Worm (Caenorhabditis elegans) whole organism, L1 larva: ENCODE measurements around the gene comt-4.
A peak's percentile ranks its signal among the peaks of the same experiment; 100 is the strongest.

Experiments
- C16A3.4 ChIP-seq: fragments of 150-350 bp; optimal IDR thresholded peaks from 2 replicates; lab custom pipeline; 2014; ENCODE audit warnings: missing biosample characterization, missing genetic modification characterization
- ceh-8 ChIP-seq: fragments of 200-800 bp; sonication (Bioruptor generic); optimal IDR thresholded peaks from 2 replicates; lab custom pipeline; 2018; ENCODE audit warnings: mild to moderate bottlenecking, missing genetic modification characterization, moderate library complexity, missing compliant biosample characterization
- ceh-82 ChIP-seq, 3 experiments: fragments of 150-350 bp in 1 of 3; sonication (generic microtip) in 2 of 3; optimal IDR thresholded peaks; 2 replicates each; lab custom pipeline; 2014 to 2017; ENCODE audit warnings: missing biosample characterization in 3 of 3, missing genetic modification characterization in 3 of 3
- ceh-88 ChIP-seq: fragments of 200-800 bp; sonication (Bioruptor generic); IDR thresholded peaks from 2 replicates; pipeline ENCODE4 v1.3.6; 2022; ENCODE audit warnings: missing genetic modification characterization, missing compliant biosample characterization
- dpl-1 ChIP-seq, 3 experiments: fragments of 150-350 bp in 2 of 3; sonication (generic microtip) in 1 of 3; optimal IDR thresholded peaks; 2 replicates each; lab custom pipeline; 2014 to 2017; ENCODE audit warnings: missing biosample characterization in 3 of 3, missing genetic modification characterization in 3 of 3, missing genetic modification reagents in 3 of 3
- dsc-1 ChIP-seq: sonication (generic microtip); optimal IDR thresholded peaks from 2 replicates; lab custom pipeline; 2016; ENCODE audit warnings: mild to moderate bottlenecking, missing genetic modification characterization, missing compliant biosample characterization
- efl-1 ChIP-seq, 4 experiments: fragments of 150-350 bp; optimal IDR thresholded peaks in 3 of 4; peaks in 1 of 4; 1 replicate in 1 of 4; 2 replicates in 3 of 4; lab custom pipeline; 2014; ENCODE audit warnings: missing biosample characterization in 2 of 4, missing genetic modification characterization in 2 of 4, missing genetic modification reagents in 2 of 4
- efl-3 ChIP-seq: fragments of 200-800 bp; sonication (Bioruptor generic); optimal IDR thresholded peaks from 2 replicates; lab custom pipeline; 2018; ENCODE audit warnings: mild to moderate bottlenecking, missing genetic modification characterization, missing compliant biosample characterization
- elt-2 ChIP-seq: sonication (generic microtip); optimal IDR thresholded peaks from 2 replicates; lab custom pipeline; 2016; ENCODE audit warnings: missing genetic modification characterization, mild to moderate bottlenecking, inconsistent platforms, missing compliant biosample characterization, missing genetic modification reagents
- elt-3 ChIP-seq, 6 experiments: fragments of 150-350 bp in 1 of 6; sonication (generic microtip); optimal IDR thresholded peaks; 2 replicates each; lab custom pipeline; 2017 to 2018; ENCODE audit warnings: missing biosample characterization in 6 of 6, missing genetic modification characterization in 6 of 6, inconsistent platforms in 1 of 6
- ets-5 ChIP-seq: fragments of 200-800 bp; sonication (Bioruptor generic); IDR thresholded peaks from 2 replicates; pipeline ENCODE4 v1.3.6; 2022; ENCODE audit warnings: missing genetic modification characterization, missing compliant biosample characterization
- fkh-4 ChIP-seq: sonication (generic microtip); optimal IDR thresholded peaks from 2 replicates; lab custom pipeline; 2016; ENCODE audit warnings: missing compliant biosample characterization, missing genetic modification characterization, borderline replicate concordance
- fos-1 ChIP-seq: fragments of 150-350 bp; optimal IDR thresholded peaks from 2 replicates; lab custom pipeline; 2014; ENCODE audit warnings: missing biosample characterization, missing genetic modification characterization
- hlh-4 ChIP-seq: sonication (generic microtip); optimal IDR thresholded peaks from 2 replicates; lab custom pipeline; 2016; ENCODE audit warnings: mild to moderate bottlenecking, missing genetic modification characterization, missing compliant biosample characterization
- hpl-2 ChIP-seq: fragments of 150-350 bp; optimal IDR thresholded peaks from 2 replicates; lab custom pipeline; 2014; ENCODE audit warnings: missing biosample characterization, missing genetic modification reagents, missing genetic modification characterization
- irx-1 ChIP-seq: sonication (generic microtip); optimal IDR thresholded peaks from 2 replicates; lab custom pipeline; 2016; ENCODE audit warnings: missing genetic modification characterization, missing compliant biosample characterization
- isw-1 ChIP-seq: fragments of 200-800 bp; sonication (Bioruptor generic); IDR thresholded peaks from 2 replicates; pipeline ENCODE4 v1.3.6; 2022; ENCODE audit warnings: missing genetic modification characterization, missing compliant biosample characterization
- lin-14 ChIP-seq: fragments of 200-800 bp; sonication (Bioruptor generic); optimal IDR thresholded peaks from 2 replicates; lab custom pipeline; 2018; ENCODE audit warnings: mild to moderate bottlenecking, missing genetic modification characterization, moderate library complexity, missing compliant biosample characterization
- lin-39 ChIP-seq: fragments of 150-350 bp; optimal IDR thresholded peaks from 2 replicates; lab custom pipeline; 2014; ENCODE audit warnings: missing biosample characterization, missing genetic modification reagents, missing genetic modification characterization
- lsy-2 ChIP-seq, 2 experiments: fragments of 150-350 bp; optimal IDR thresholded peaks; 2 replicates each; lab custom pipeline; 2014; ENCODE audit warnings: missing biosample characterization in 2 of 2, missing genetic modification characterization in 2 of 2
- mab-9 ChIP-seq: fragments of 200-800 bp; sonication (Bioruptor generic); IDR thresholded peaks from 2 replicates; pipeline ENCODE4 v1.3.6; 2022; ENCODE audit warnings: missing genetic modification reagents, missing genetic modification characterization, missing compliant biosample characterization
- mef-2 ChIP-seq: fragments of 150-350 bp; optimal IDR thresholded peaks from 2 replicates; lab custom pipeline; 2014; ENCODE audit warnings: missing biosample characterization, missing genetic modification characterization
- mep-1 ChIP-seq: fragments of 150-350 bp; optimal IDR thresholded peaks from 2 replicates; lab custom pipeline; 2014; ENCODE audit warnings: missing biosample characterization, missing genetic modification characterization
- nhr-19 ChIP-seq: fragments of 200-800 bp; sonication (Bioruptor generic); conservative IDR thresholded peaks from 2 replicates; pipeline ENCODE4 v1.3.6; 2022; ENCODE audit warnings: missing genetic modification characterization, missing compliant biosample characterization
- nhr-20 ChIP-seq: sonication (generic microtip); optimal IDR thresholded peaks from 2 replicates; lab custom pipeline; 2016; ENCODE audit warnings: mild to moderate bottlenecking, missing genetic modification characterization, missing compliant biosample characterization
- nhr-71 ChIP-seq: sonication (generic microtip); optimal IDR thresholded peaks from 2 replicates; lab custom pipeline; 2016; ENCODE audit warnings: mild to moderate bottlenecking, missing genetic modification characterization, moderate library complexity, missing compliant biosample characterization
- nhr-76 ChIP-seq: sonication (generic microtip); optimal IDR thresholded peaks from 2 replicates; lab custom pipeline; 2017; ENCODE audit warnings: missing biosample characterization, missing genetic modification characterization
- nhr-77 ChIP-seq: fragments of 150-350 bp; optimal IDR thresholded peaks from 2 replicates; lab custom pipeline; 2014; ENCODE audit warnings: missing biosample characterization, missing genetic modification characterization
- nhr-85 ChIP-seq: sonication (generic microtip); peaks from one replicate; lab custom pipeline; 2016; ENCODE audit warnings: missing genetic modification characterization, inconsistent platforms, missing compliant biosample characterization
- pag-3 ChIP-seq: sonication (generic microtip); optimal IDR thresholded peaks from 2 replicates; lab custom pipeline; 2017; ENCODE audit warnings: missing genetic modification characterization, mild to moderate bottlenecking, missing compliant biosample characterization, antibody characterized with exemption, borderline replicate concordance; ENCODE audit not compliant: insufficient read depth
- pqm-1 ChIP-seq: sonication (generic microtip); optimal IDR thresholded peaks from 3 replicates; lab custom pipeline; 2017; ENCODE audit warnings: missing biosample characterization, missing genetic modification characterization
- rnt-1 ChIP-seq: sonication (generic microtip); optimal IDR thresholded peaks from 2 replicates; lab custom pipeline; 2016; ENCODE audit warnings: mild to moderate bottlenecking, missing genetic modification characterization, moderate library complexity, missing compliant biosample characterization
- skn-1 ChIP-seq: fragments of 150-350 bp; optimal IDR thresholded peaks from 2 replicates; lab custom pipeline; 2014; ENCODE audit warnings: missing biosample characterization, missing genetic modification characterization
- snpc-4 ChIP-seq: fragments of 150-350 bp; optimal IDR thresholded peaks from 2 replicates; lab custom pipeline; 2014; ENCODE audit warnings: missing biosample characterization, missing genetic modification characterization
- snu-23 ChIP-seq: sonication (generic microtip); optimal IDR thresholded peaks from 2 replicates; lab custom pipeline; 2016; ENCODE audit warnings: missing genetic modification characterization, missing compliant biosample characterization
- sox-4 ChIP-seq: sonication (generic microtip); optimal IDR thresholded peaks from 2 replicates; lab custom pipeline; 2016; ENCODE audit warnings: missing genetic modification characterization, missing compliant biosample characterization
- sptf-1 ChIP-seq: fragments of 150-350 bp; optimal IDR thresholded peaks from 2 replicates; lab custom pipeline; 2014; ENCODE audit warnings: missing biosample characterization, missing genetic modification characterization
- unc-30 ChIP-seq: sonication (generic microtip); optimal IDR thresholded peaks from 2 replicates; lab custom pipeline; 2017; ENCODE audit warnings: missing biosample characterization, missing genetic modification characterization
- unc-62 ChIP-seq: fragments of 150-350 bp; optimal IDR thresholded peaks from 2 replicates; lab custom pipeline; 2014; ENCODE audit warnings: missing biosample characterization, missing genetic modification reagents, missing genetic modification characterization
- vab-15 ChIP-seq: sonication (generic microtip); optimal IDR thresholded peaks from 2 replicates; lab custom pipeline; 2017; ENCODE audit warnings: missing genotype, mild to moderate bottlenecking, missing genetic modification characterization, missing compliant biosample characterization
- xbp-1 ChIP-seq: sonication (generic microtip); optimal IDR thresholded peaks from 2 replicates; lab custom pipeline; 2016; ENCODE audit warnings: missing genetic modification characterization, missing compliant biosample characterization
- ztf-11 ChIP-seq, 2 experiments: sonication (generic microtip); optimal IDR thresholded peaks; 2 replicates each; lab custom pipeline; 2016 to 2017; ENCODE audit warnings: missing genetic modification characterization in 2 of 2, missing biosample characterization in 1 of 2, missing compliant biosample characterization in 1 of 2
- ztf-4 ChIP-seq: fragments of 150-350 bp; optimal IDR thresholded peaks from 2 replicates; lab custom pipeline; 2014; ENCODE audit warnings: missing biosample characterization, missing genetic modification characterization

comt-4 gene

ce11 chrV:2050136-2050535 lies at the start of gene comt-4:
Gene comt-4 (minus strand): TSS chrV:2050185.
- no peak for TF ChIP-seq efl-3 (GFP tag; lab: Kevin White, UChicago)
- TF ChIP-seq elt-2 (tag; lab: Kevin White, UChicago), result no peak
- TF ChIP-seq elt-3 (tag; optimal IDR thresholded peaks at IDR 0.05; lab: Kevin White, UChicago), result peak in 3 of 6 experiments; percentile 2 to 45 (median 33)
- TF ChIP-seq dsc-1 (tag; lab: Kevin White, UChicago), result no peak
- TF ChIP-seq nhr-20 (tag; lab: Kevin White, UChicago), result peak; percentile 28
- TF ChIP-seq xbp-1 (tag; lab: Kevin White, UChicago), result no peak
- no peak for TF ChIP-seq fos-1 (tag; lab: Kevin White, UChicago)
- no peak for TF ChIP-seq lin-14 (GFP tag; lab: Kevin White, UChicago)
- TF ChIP-seq hpl-2 (GFP tag; lab: Kevin White, UChicago), result no peak
- TF ChIP-seq isw-1 (GFP tag; lab: Robert Waterston, UW), result no peak

ce11 chrV:2099040-2099439 lies 49.1 kb upstream of the comt-4 start, which contains the start of gene F36F12.7:
Gene F36F12.7 (plus strand): TSS chrV:2099340.
- TF ChIP-seq snu-23 (GFP tag; lab: Kevin White, UChicago) (no peak), nhr-85 (no peak), efl-1 (optimal IDR thresholded peaks at IDR 0.05; lab: Kevin White, UChicago) (no peak), efl-1 (GFP tag; optimal IDR thresholded peaks at IDR 0.05 in 1 of 2; lab: Kevin White, UChicago) (no peak), mab-9 (no peak), nhr-20 (tag; lab: Kevin White, UChicago) (no peak), pag-3 (no peak), snpc-4 (tag; lab: Kevin White, UChicago) (no peak), pqm-1 (tag; lab: Kevin White, UChicago) (no peak), ceh-8 (GFP tag; lab: Kevin White, UChicago) (no peak), ets-5 (no peak)

- TF ChIP-seq sox-4 (no peak), C16A3.4 (tag; lab: Kevin White, UChicago) (no peak), vab-15 (tag; lab: Kevin White, UChicago) (no peak), nhr-76 (tag; lab: Kevin White, UChicago) (no peak), skn-1 (no peak), mef-2 (tag; lab: Kevin White, UChicago) (no peak), unc-30 (tag; lab: Kevin White, UChicago) (no peak), ztf-4 (tag; lab: Kevin White, UChicago) (no peak), sptf-1 (tag; lab: Kevin White, UChicago) (no peak), ceh-88 (GFP tag; lab: Robert Waterston, UW) (no peak), lin-39 (no peak), irx-1 (no peak), snu-23 (GFP tag; lab: Kevin White, UChicago) (no peak), snpc-4 (tag; lab: Kevin White, UChicago) (no peak), efl-1 (optimal IDR thresholded peaks at IDR 0.05; lab: Kevin White, UChicago) (no peak), efl-1 (GFP tag; optimal IDR thresholded peaks at IDR 0.05 in 1 of 2; lab: Kevin White, UChicago) (no peak), fkh-4 (tag; lab: Kevin White, UChicago) (no peak), lin-14 (GFP tag; lab: Kevin White, UChicago) (no peak)
These were observed 47.7 kb upstream of the comt-4 start, which contains the start of gene clec-208 for ce11 chrV:2097653-2098052. Gene clec-208 (plus strand): TSS chrV:2097953.

- TF ChIP-seq elt-3 (tag; optimal IDR thresholded peaks at IDR 0.05; lab: Kevin White, UChicago) (no peak), ets-5 (no peak), unc-62 (GFP tag; lab: Kevin White, UChicago) (no peak), nhr-77 (tag; lab: Kevin White, UChicago) (no peak), mep-1 (tag; lab: Kevin White, UChicago) (no peak), ztf-11 (tag; optimal IDR thresholded peaks at IDR 0.05; lab: Kevin White, UChicago) (no peak), rnt-1 (no peak), sptf-1 (tag; lab: Kevin White, UChicago) (no peak), ceh-82 (tag; optimal IDR thresholded peaks at IDR 0.05; lab: Kevin White, UChicago) (no peak), dpl-1 (GFP tag; optimal IDR thresholded peaks at IDR 0.05; lab: Kevin White, UChicago) (no peak), hlh-4 (tag; lab: Kevin White, UChicago) (no peak), nhr-19 (GFP tag; lab: Robert Waterston, UW) (no peak), lsy-2 (tag; optimal IDR thresholded peaks at IDR 0.05; lab: Kevin White, UChicago) (no peak), efl-3 (GFP tag; lab: Kevin White, UChicago) (no peak), nhr-71 (no peak), fkh-4 (tag; lab: Kevin White, UChicago) (no peak)
These were observed 45.8 kb upstream of the comt-4 start, which contains the start of gene clec-207 for ce11 chrV:2095772-2096171. Gene clec-207 (plus strand): TSS chrV:2096072.
